Fruit fly (Drosophila melanogaster): ENCODE data around the gene CG13857.
A peak's percentile ranks its signal among the peaks of the same experiment; 100 is the strongest.

Gene CG13857

dm6 chr3R:22421618-22422017 is 27.7 kb upstream of the CG13857 start (continued):
- TF ChIP-seq CG11504 (tag; optimal IDR thresholded peaks at IDR 0.05) (no peak), CG11247 (GFP tag; IDR thresholded peaks at IDR 0.05) (peak; percentile 63; the same call in 1 of the 2 replicates), CG11695 (GFP tag; IDR thresholded peaks at IDR 0.05) (peak; percentile 69), nmo (GFP tag; optimal IDR thresholded peaks at IDR 0.05) (peak; percentile 71), MESR4 (GFP tag; optimal IDR thresholded peaks at IDR 0.05) (no peak), Atf-2 (GFP tag; optimal IDR thresholded peaks at IDR 0.05) (peak; percentile 27), Kr (GFP tag; optimal IDR thresholded peaks at IDR 0.05) (no peak), CG2712 (tag; optimal IDR thresholded peaks at IDR 0.05) (peak; percentile 69), bsh (GFP tag; optimal IDR thresholded peaks at IDR 0.05) (peak in 1 of 2 experiments; percentile 63), CG17612 (GFP tag; IDR thresholded peaks at IDR 0.05) (no peak), CG31441 (GFP tag; IDR thresholded peaks at IDR 0.05) (peak; percentile 56), CG7839 (tag; optimal IDR thresholded peaks at IDR 0.05) (no peak), ems (GFP tag; optimal IDR thresholded peaks at IDR 0.05) (no peak), Doc2 (GFP tag; IDR thresholded peaks at IDR 0.05) (no peak), dm (GFP tag; optimal IDR thresholded peaks at IDR 0.05) (no peak), CG30403 (GFP tag; optimal IDR thresholded peaks at IDR 0.05) (peak; percentile 62), mirr (GFP tag; optimal IDR thresholded peaks at IDR 0.05) (no peak), hb (GFP tag; IDR thresholded peaks at IDR 0.05; ENCODE audit: partially characterized antibody) (no peak), fu2 (GFP tag; optimal IDR thresholded peaks at IDR 0.05) (peak; percentile 18), CG3838 (GFP tag; optimal IDR thresholded peaks at IDR 0.05) (no peak), schlank (tag; optimal IDR thresholded peaks at IDR 0.05) (no peak), Fer3 (tag; optimal IDR thresholded peaks at IDR 0.05) (peak; percentile 69), CG2678 (tag; optimal IDR thresholded peaks at IDR 0.05) (peak; percentile 73), gem (tag; optimal IDR thresholded peaks at IDR 0.05) (no peak), vvl (GFP tag; IDR thresholded peaks at IDR 0.05) (peak; percentile 90), her (GFP tag; optimal IDR thresholded peaks at IDR 0.05) (peak; percentile 21), scrt (GFP tag; optimal IDR thresholded peaks at IDR 0.05) (peak; percentile 28), Deaf1 (tag; optimal IDR thresholded peaks at IDR 0.05) (no peak), CG12659 (GFP tag; optimal IDR thresholded peaks at IDR 0.05) (peak; percentile 44), CG7928 (GFP tag; optimal IDR thresholded peaks at IDR 0.05) (no peak), Pdp1 (GFP tag; optimal IDR thresholded peaks at IDR 0.05) (peak; percentile 67 to 75), onecut (GFP tag; IDR thresholded peaks at IDR 0.05) (peak; percentile 64), Gug (GFP tag; IDR thresholded peaks at IDR 0.05) (peak; percentile 75), CG7963 (GFP tag; IDR thresholded peaks at IDR 0.05; ENCODE audit: partially characterized antibody) (no peak), NC2β (GFP tag; optimal IDR thresholded peaks at IDR 0.05) (no peak), otp (GFP tag; IDR thresholded peaks at IDR 0.05) (no peak), br (optimal IDR thresholded peaks at IDR 0.05) (no peak), prd (optimal IDR thresholded peaks at IDR 0.05) (no peak), prd (GFP tag; IDR thresholded peaks at IDR 0.05) (peak; percentile 82), repo (GFP tag; optimal IDR thresholded peaks at IDR 0.05) (peak; percentile 51), CG16863 (GFP tag; optimal IDR thresholded peaks at IDR 0.05) (peak; percentile 47), fd96Cb (tag; optimal IDR thresholded peaks at IDR 0.05) (peak; percentile 54), ewg (GFP tag; optimal IDR thresholded peaks at IDR 0.05) (no peak), row (GFP tag; IDR thresholded peaks at IDR 0.05) (peak; percentile 85), crc (GFP tag; optimal IDR thresholded peaks at IDR 0.05) (peak; percentile 73), HmgZ (tag; optimal IDR thresholded peaks at IDR 0.05) (no peak), Hmx (GFP tag; optimal IDR thresholded peaks at IDR 0.05) (no peak), gsb (GFP tag; IDR thresholded peaks at IDR 0.05) (peak; percentile 79), Awh (GFP tag; IDR thresholded peaks at IDR 0.05) (0 out of 2 replicates have a peak, but pooled peaks have one; percentile 50), CG7987 (GFP tag; optimal IDR thresholded peaks at IDR 0.05) (no peak), al (GFP tag; IDR thresholded peaks at IDR 0.05) (peak; percentile 64), Fer1 (GFP tag; optimal IDR thresholded peaks at IDR 0.05) (peak; percentile 63)
